Fruit fly (Drosophila melanogaster) whole organism, prepupa: ENCODE measurements around the gene CG1231.

Experiments used
- Blimp-1 ChIP-seq: fragments of 200-800 bp; sonication (Bioruptor generic); optimal IDR thresholded peaks from 3 replicates; lab custom pipeline; 2017; ENCODE audit warnings: missing biosample characterization, missing genetic modification characterization, mild to moderate bottlenecking, moderate library complexity, missing genetic modification reagents
- CG10631 ChIP-seq: fragments of 200-800 bp; sonication (Bioruptor generic); optimal IDR thresholded peaks from 2 replicates; lab custom pipeline; 2016; ENCODE audit warnings: missing biosample characterization, missing genetic modification characterization
- CG11902 ChIP-seq: fragments of 200-800 bp; sonication (Bioruptor generic); optimal IDR thresholded peaks from 3 replicates; lab custom pipeline; 2016; ENCODE audit warnings: missing biosample characterization, missing genetic modification characterization
- CG15336 ChIP-seq: fragments of 200-800 bp; sonication (Bioruptor generic); IDR thresholded peaks from 2 replicates; pipeline ENCODE4 v1.3.6; 2022; ENCODE audit warnings: missing biosample characterization, missing genetic modification characterization
- CG1621 ChIP-seq: fragments of 200-800 bp; sonication (Bioruptor generic); optimal IDR thresholded peaks from 3 replicates; lab custom pipeline; 2018; ENCODE audit warnings: missing biosample characterization, mild to moderate bottlenecking, missing genetic modification characterization
- CG3032 ChIP-seq: fragments of 200-800 bp; optimal IDR thresholded peaks from 2 replicates; lab custom pipeline; 2019; ENCODE audit warnings: missing biosample characterization, mild to moderate bottlenecking, missing genetic modification characterization, moderate library complexity
- CG31627 ChIP-seq: fragments of 200-800 bp; sonication (Bioruptor generic); optimal IDR thresholded peaks from 3 replicates; lab custom pipeline; 2016; ENCODE audit warnings: missing biosample characterization, missing genetic modification characterization
- CG3919 ChIP-seq: fragments of 200-800 bp; sonication (Bioruptor generic); optimal IDR thresholded peaks from 3 replicates; lab custom pipeline; 2016; ENCODE audit warnings: missing biosample characterization, missing genetic modification characterization
- CG4318 ChIP-seq: fragments of 200-800 bp; sonication (Bioruptor generic); optimal IDR thresholded peaks from 3 replicates; lab custom pipeline; 2017; ENCODE audit warnings: missing biosample characterization, mild to moderate bottlenecking, missing genetic modification characterization
- CG6163 ChIP-seq: fragments of 200-800 bp; sonication (Bioruptor generic); IDR thresholded peaks from 3 replicates; pipeline ENCODE4 v1.3.6; 2022; ENCODE audit warnings: missing biosample characterization, missing genetic modification characterization
- CG6276 ChIP-seq: fragments of 200-800 bp; sonication (Bioruptor generic); optimal IDR thresholded peaks from 2 replicates; lab custom pipeline; 2017; ENCODE audit warnings: missing biosample characterization, mild to moderate bottlenecking, missing genetic modification characterization
- CG6792 ChIP-seq: fragments of 200-800 bp; sonication (Bioruptor generic); optimal IDR thresholded peaks from 3 replicates; lab custom pipeline; 2016; ENCODE audit warnings: missing biosample characterization, missing genetic modification characterization
- CG6808 ChIP-seq: fragments of 200-800 bp; sonication (Bioruptor generic); optimal IDR thresholded peaks from 3 replicates; lab custom pipeline; 2017; ENCODE audit warnings: missing biosample characterization, missing genetic modification characterization, mild to moderate bottlenecking, moderate library complexity, missing genetic modification reagents
- CG6854 ChIP-seq: fragments of 200-800 bp; sonication (Bioruptor generic); optimal IDR thresholded peaks from 2 replicates; lab custom pipeline; 2017; ENCODE audit warnings: missing biosample characterization, mild to moderate bottlenecking, missing genetic modification characterization
- CG8119 ChIP-seq: fragments of 200-800 bp; sonication (Bioruptor generic); IDR thresholded peaks from 3 replicates; pipeline ENCODE4 v1.3.6; 2022; ENCODE audit warnings: missing biosample characterization, missing genetic modification characterization
- CG8319 ChIP-seq: fragments of 200-800 bp; sonication (Bioruptor generic); optimal IDR thresholded peaks from 3 replicates; lab custom pipeline; 2016; ENCODE audit warnings: missing biosample characterization, missing genetic modification characterization
- CG8632 ChIP-seq: fragments of 200-800 bp; sonication (Bioruptor generic); optimal IDR thresholded peaks from 3 replicates; lab custom pipeline; 2016; ENCODE audit warnings: missing biosample characterization, missing genetic modification characterization
- CG9139 ChIP-seq: fragments of 200-800 bp; sonication (Bioruptor generic); optimal IDR thresholded peaks from 3 replicates; lab custom pipeline; 2017; ENCODE audit warnings: missing biosample characterization, mild to moderate bottlenecking, missing genetic modification characterization
- Eip78C ChIP-seq: fragments of 200-800 bp; sonication (Bioruptor generic); peaks from one replicate; lab custom pipeline; 2016; ENCODE audit warnings: missing biosample characterization, missing genetic modification characterization
- Eip93F ChIP-seq: fragments of 200-800 bp; sonication (Bioruptor generic); optimal IDR thresholded peaks from 2 replicates; lab custom pipeline; 2016; ENCODE audit warnings: missing biosample characterization, mild to moderate bottlenecking, missing genetic modification characterization
- Gug ChIP-seq: fragments of 200-800 bp; sonication (Bioruptor generic); IDR thresholded peaks from 2 replicates; pipeline ENCODE4 v1.3.6; 2022; ENCODE audit warnings: missing biosample characterization, missing genetic modification characterization
- Hr38 ChIP-seq: sonication (Bioruptor generic); optimal IDR thresholded peaks from 2 replicates; lab custom pipeline; 2016; ENCODE audit warnings: missing biosample characterization, missing genetic modification characterization
- Hr39 ChIP-seq: fragments of 200-800 bp; sonication (Bioruptor generic); optimal IDR thresholded peaks from 2 replicates; lab custom pipeline; 2016; ENCODE audit warnings: missing biosample characterization, missing genetic modification characterization
- Lpt ChIP-seq: fragments of 200-800 bp; sonication (Bioruptor generic); optimal IDR thresholded peaks from 3 replicates; lab custom pipeline; 2016; ENCODE audit warnings: missing biosample characterization, missing genetic modification characterization
- Smox ChIP-seq: fragments of 200-800 bp; sonication (Bioruptor generic); optimal IDR thresholded peaks from 3 replicates; lab custom pipeline; 2016; ENCODE audit warnings: missing biosample characterization, missing genetic modification characterization
- Sox14 ChIP-seq: fragments of 200-800 bp; sonication (Bioruptor generic); optimal IDR thresholded peaks from 3 replicates; lab custom pipeline; 2016; ENCODE audit warnings: missing biosample characterization, missing genetic modification characterization
- Sox15 ChIP-seq: fragments of 200-800 bp; sonication (Bioruptor generic); optimal IDR thresholded peaks from 3 replicates; lab custom pipeline; 2016; ENCODE audit warnings: missing biosample characterization, missing genetic modification characterization
- achi ChIP-seq: fragments of 200-800 bp; sonication (Bioruptor generic); optimal IDR thresholded peaks from 3 replicates; lab custom pipeline; 2016; ENCODE audit warnings: missing biosample characterization, missing genetic modification characterization
- acj6 ChIP-seq: fragments of 200-800 bp; sonication (Bioruptor generic); optimal IDR thresholded peaks from 3 replicates; lab custom pipeline; 2016; ENCODE audit warnings: missing biosample characterization, missing genetic modification characterization
- cyc ChIP-seq: fragments of 200-800 bp; sonication (Bioruptor generic); optimal IDR thresholded peaks from 3 replicates; lab custom pipeline; 2016; ENCODE audit warnings: missing biosample characterization, missing genetic modification characterization
- dsx ChIP-seq: fragments of 200-800 bp; optimal IDR thresholded peaks from 3 replicates; lab custom pipeline; 2019; ENCODE audit warnings: missing biosample characterization, mild to moderate bottlenecking, missing genetic modification characterization, moderate library complexity; ENCODE audit not compliant: poor library complexity, severe bottlenecking
- esn ChIP-seq: fragments of 200-800 bp; sonication (Bioruptor generic); optimal IDR thresholded peaks from 2 replicates; lab custom pipeline; 2016; ENCODE audit warnings: missing biosample characterization, mild to moderate bottlenecking, missing genetic modification characterization, moderate library complexity
- fd59A ChIP-seq: fragments of 200-800 bp; sonication (Bioruptor generic); optimal IDR thresholded peaks from 2 replicates; lab custom pipeline; 2017; ENCODE audit warnings: missing biosample characterization, mild to moderate bottlenecking, missing genetic modification characterization, missing genetic modification reagents
- fd85E ChIP-seq: fragments of 200-800 bp; sonication (Bioruptor generic); optimal IDR thresholded peaks from 3 replicates; lab custom pipeline; 2016; ENCODE audit warnings: missing biosample characterization, missing genetic modification characterization
- net ChIP-seq: fragments of 200-800 bp; sonication (Bioruptor generic); optimal IDR thresholded peaks from 3 replicates; lab custom pipeline; 2016; ENCODE audit warnings: missing biosample characterization, missing genetic modification characterization
- spab ChIP-seq: fragments of 200-800 bp; sonication (Bioruptor generic); optimal IDR thresholded peaks from 2 replicates; lab custom pipeline; 2017; ENCODE audit warnings: missing biosample characterization, mild to moderate bottlenecking, missing genetic modification characterization, missing genetic modification reagents
- ss ChIP-seq, 2 experiments: fragments of 200-800 bp; sonication (Bioruptor generic); optimal IDR thresholded peaks; 2 replicates in 1 of 2; 3 replicates in 1 of 2; lab custom pipeline; 2017 to 2018; ENCODE audit warnings: mild to moderate bottlenecking in 2 of 2, missing biosample characterization in 2 of 2, missing genetic modification characterization in 2 of 2, moderate library complexity in 1 of 2
- topi ChIP-seq: fragments of 200-800 bp; sonication (Bioruptor generic); optimal IDR thresholded peaks from 3 replicates; lab custom pipeline; 2016; ENCODE audit warnings: missing biosample characterization, missing genetic modification characterization
- vri ChIP-seq: fragments of 200-800 bp; sonication (Bioruptor generic); optimal IDR thresholded peaks from 3 replicates; lab custom pipeline; 2016; ENCODE audit warnings: missing biosample characterization, mild to moderate bottlenecking, missing genetic modification characterization

Gene CG1231

dm6 chr3L:341052-341852 lies 15.0 kb upstream of the CG1231 start:
- TF ChIP-seq esn (GFP tag; lab: Kevin White, UChicago): no peak
- no peak for TF ChIP-seq CG31627 (GFP tag; lab: Kevin White, UChicago)
- peak; percentile 52; the same call in 2 of the 3 replicates for TF ChIP-seq CG6163 (GFP tag; lab: Robert Waterston, UW)
- TF ChIP-seq Lpt (GFP tag; lab: Kevin White, UChicago): no peak
- TF ChIP-seq CG8319 (GFP tag; lab: Kevin White, UChicago): no peak
- no peak for TF ChIP-seq Smox (GFP tag; lab: Kevin White, UChicago)
- no peak for TF ChIP-seq CG9139 (GFP tag; lab: Kevin White, UChicago)
- peak; percentile 19; the same call in 1 of the 2 replicates for TF ChIP-seq CG15336 (GFP tag; lab: Robert Waterston, UW)
- TF ChIP-seq Sox14: no peak
- TF ChIP-seq ss (GFP tag; optimal IDR thresholded peaks at IDR 0.05; lab: Kevin White, UChicago): peak in 1 of 2 experiments; percentile 10
- no peak for TF ChIP-seq CG10631 (GFP tag; lab: Kevin White, UChicago)
- no peak for TF ChIP-seq CG6276 (GFP tag; lab: Kevin White, UChicago)
- TF ChIP-seq spab (GFP tag; lab: Kevin White, UChicago): no peak
- TF ChIP-seq CG6854 (GFP tag; lab: Kevin White, UChicago): no peak
- TF ChIP-seq achi: no peak
- TF ChIP-seq fd59A (GFP tag; lab: Kevin White, UChicago): no peak
- no peak for TF ChIP-seq CG3032 (tag; lab: Kevin White, UChicago)
- TF ChIP-seq CG8632 (GFP tag; lab: Kevin White, UChicago): no peak
- TF ChIP-seq vri: no peak
- TF ChIP-seq acj6 (GFP tag; lab: Kevin White, UChicago): no peak
- TF ChIP-seq cyc (GFP tag; lab: Kevin White, UChicago): no peak
- TF ChIP-seq net (GFP tag; lab: Kevin White, UChicago): no peak
- TF ChIP-seq CG4318: no peak
- peak; percentile 27 for TF ChIP-seq Eip78C (GFP tag; lab: Kevin White, UChicago)
- TF ChIP-seq Hr38 (GFP tag; lab: Kevin White, UChicago): no peak
- TF ChIP-seq CG6792 (GFP tag; lab: Kevin White, UChicago): no peak

- no peak for TF ChIP-seq CG6276 (GFP tag; lab: Kevin White, UChicago)
Measured at dm6 chr3L:342839-343238, 13.4 kb upstream of the CG1231 start, which contains the start of gene mthl10. TSS of gene mthl10 (minus strand) at chr3L:342915.

DNA sequence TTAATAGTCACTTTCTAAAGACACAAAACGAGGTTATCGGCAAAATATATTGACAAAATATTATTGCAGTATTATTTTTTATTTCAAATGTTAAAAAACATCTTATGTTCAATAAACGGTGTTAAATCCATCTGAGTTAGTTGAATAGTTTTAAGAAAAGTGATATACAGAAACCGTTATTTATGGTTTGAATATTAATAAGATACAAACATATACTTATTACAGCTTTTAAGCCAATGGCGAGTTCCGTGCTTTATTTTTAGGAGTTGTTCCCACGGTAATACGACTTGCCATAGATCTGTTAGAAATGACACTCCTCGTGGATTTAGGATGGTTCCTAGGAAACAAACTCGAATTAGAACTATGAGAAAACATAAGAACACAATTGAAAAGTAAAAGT lies 12.9 kb upstream of the CG1231 start:
- TF ChIP-seq Eip78C (GFP tag; lab: Kevin White, UChicago): peak; percentile 62
- no peak for TF ChIP-seq Sox14
- no peak for TF ChIP-seq topi
- TF ChIP-seq dsx (GFP tag; lab: Kevin White, UChicago): no peak
- TF ChIP-seq Sox15 (GFP tag; lab: Kevin White, UChicago): no peak
- TF ChIP-seq CG11902 (GFP tag; lab: Kevin White, UChicago): no peak
- no peak for TF ChIP-seq CG8319 (GFP tag; lab: Kevin White, UChicago)
- TF ChIP-seq CG6276 (GFP tag; lab: Kevin White, UChicago): no peak

- TF ChIP-seq cyc (GFP tag; lab: Kevin White, UChicago): peak; percentile 62
- TF ChIP-seq CG6792 (GFP tag; lab: Kevin White, UChicago): no peak
- TF ChIP-seq CG1621 (tag; lab: Kevin White, UChicago): no peak
- TF ChIP-seq Sox14: peak; percentile 66
- peak; percentile 74 for TF ChIP-seq Hr39
- TF ChIP-seq Smox (GFP tag; lab: Kevin White, UChicago): no peak
- no peak for TF ChIP-seq Eip93F (GFP tag; lab: Kevin White, UChicago)
- peak; percentile 62 for TF ChIP-seq esn (GFP tag; lab: Kevin White, UChicago)
- no peak for TF ChIP-seq fd59A (GFP tag; lab: Kevin White, UChicago)
- TF ChIP-seq CG6854 (GFP tag; lab: Kevin White, UChicago): peak; percentile 55
- TF ChIP-seq CG8319 (GFP tag; lab: Kevin White, UChicago): no peak
- TF ChIP-seq fd85E (GFP tag; lab: Kevin White, UChicago): peak; percentile 52
- no peak for TF ChIP-seq Blimp-1
- no peak for TF ChIP-seq Lpt (GFP tag; lab: Kevin White, UChicago)
- TF ChIP-seq spab (GFP tag; lab: Kevin White, UChicago): no peak
- TF ChIP-seq CG15336 (GFP tag; lab: Robert Waterston, UW): peak; percentile 39; the same call in 1 of the 2 replicates
- 0 out of 3 replicates have a peak, but pooled peaks have one; percentile 15 for TF ChIP-seq CG8119 (GFP tag; lab: Robert Waterston, UW)
- peak; percentile 28 for TF ChIP-seq net (GFP tag; lab: Kevin White, UChicago)
- peak; percentile 38 for TF ChIP-seq CG3919 (GFP tag; lab: Kevin White, UChicago)
- TF ChIP-seq CG6808: no peak
- TF ChIP-seq CG10631 (GFP tag; lab: Kevin White, UChicago): peak; percentile 49
- no peak for TF ChIP-seq Gug (GFP tag; lab: Robert Waterston, UW)
Measured at dm6 chr3L:346656-347640, 9.3 kb upstream of the CG1231 start, which contains the start of gene mth. TSS of gene mth (minus strand) at chr3L:346957.
